Worm (Caenorhabditis elegans) whole organism, L2 larva: Measurements from ENCODE around the gene fan-1.

Source experiments
- C34F6.9 ChIP-seq: fragments of 150-350 bp; optimal IDR thresholded peaks from 2 replicates; lab custom pipeline; 2014; ENCODE audit warnings: missing biosample characterization, missing genetic modification characterization
- F13H6.1 ChIP-seq: sonication (generic microtip); optimal IDR thresholded peaks from 2 replicates; lab custom pipeline; 2016; ENCODE audit warnings: missing genetic modification characterization, missing compliant biosample characterization
- R02D3.7 ChIP-seq: fragments of 150-350 bp; optimal IDR thresholded peaks from 2 replicates; lab custom pipeline; 2014; ENCODE audit warnings: missing biosample characterization, missing genetic modification characterization
- Y55F3AM.14 ChIP-seq: fragments of 200-800 bp; sonication (Bioruptor generic); optimal IDR thresholded peaks from 2 replicates; lab custom pipeline; 2018; ENCODE audit warnings: mild to moderate bottlenecking, missing genetic modification characterization, missing compliant biosample characterization
- alr-1 ChIP-seq: fragments of 150-350 bp; optimal IDR thresholded peaks from 2 replicates; lab custom pipeline; 2014; ENCODE audit warnings: missing biosample characterization, missing genetic modification characterization
- aly-2 ChIP-seq: fragments of 150-350 bp; optimal IDR thresholded peaks from 2 replicates; lab custom pipeline; 2014; ENCODE audit warnings: missing biosample characterization, missing genetic modification characterization
- blmp-1 ChIP-seq: sonication (generic microtip); optimal IDR thresholded peaks from 2 replicates; lab custom pipeline; 2017; ENCODE audit warnings: missing genetic modification characterization, mild to moderate bottlenecking, missing compliant biosample characterization, antibody characterized with exemption, moderate library complexity; ENCODE audit not compliant: insufficient read depth
- ceh-16 ChIP-seq: fragments of 150-350 bp; optimal IDR thresholded peaks from 2 replicates; lab custom pipeline; 2014; ENCODE audit warnings: missing biosample characterization, missing genetic modification characterization
- ceh-82 ChIP-seq: fragments of 150-350 bp; optimal IDR thresholded peaks from 2 replicates; lab custom pipeline; 2014; ENCODE audit warnings: missing biosample characterization, missing genetic modification characterization
- crh-2 ChIP-seq: sonication (generic microtip); optimal IDR thresholded peaks from 2 replicates; lab custom pipeline; 2017; ENCODE audit warnings: missing biosample characterization, missing genetic modification characterization
- dmd-4 ChIP-seq: sonication (generic microtip); optimal IDR thresholded peaks from 2 replicates; lab custom pipeline; 2017; ENCODE audit warnings: missing biosample characterization, missing genetic modification characterization
- fos-1 ChIP-seq: fragments of 150-350 bp; optimal IDR thresholded peaks from 2 replicates; lab custom pipeline; 2014; ENCODE audit warnings: missing biosample characterization, missing genetic modification characterization
- gmeb-1 ChIP-seq: fragments of 150-350 bp; optimal IDR thresholded peaks from 2 replicates; lab custom pipeline; 2014; ENCODE audit warnings: missing biosample characterization, missing genetic modification characterization
- lin-11 ChIP-seq: fragments of 150-350 bp; sonication (generic microtip); optimal IDR thresholded peaks from 2 replicates; lab custom pipeline; 2014; ENCODE audit warnings: missing biosample characterization, missing genetic modification characterization, inconsistent platforms, mixed read lengths
- lin-13 ChIP-seq: fragments of 150-350 bp; optimal IDR thresholded peaks from 2 replicates; lab custom pipeline; 2014; ENCODE audit warnings: missing biosample characterization, missing genetic modification reagents, missing genetic modification characterization
- lsy-2 ChIP-seq, 2 experiments: fragments of 150-350 bp in 1 of 2; sonication (generic microtip) in 1 of 2; optimal IDR thresholded peaks; 2 replicates each; lab custom pipeline; 2014 to 2017; ENCODE audit warnings: missing biosample characterization in 2 of 2, missing genetic modification characterization in 2 of 2
- mab-5 ChIP-seq: fragments of 150-350 bp; optimal IDR thresholded peaks from 2 replicates; lab custom pipeline; 2014; ENCODE audit warnings: missing biosample characterization, missing genetic modification characterization
- mdl-1 ChIP-seq, 2 experiments: fragments of 150-350 bp in 1 of 2; sonication (generic microtip) in 1 of 2; optimal IDR thresholded peaks; 2 replicates each; lab custom pipeline; 2017; ENCODE audit warnings: missing biosample characterization in 2 of 2, missing genetic modification characterization in 2 of 2
- nhr-10 ChIP-seq: sonication (generic microtip); optimal IDR thresholded peaks from 2 replicates; lab custom pipeline; 2017; ENCODE audit warnings: missing biosample characterization, missing genetic modification characterization
- nhr-11 ChIP-seq: fragments of 150-350 bp; optimal IDR thresholded peaks from 2 replicates; lab custom pipeline; 2014; ENCODE audit warnings: missing biosample characterization, missing genetic modification characterization
- nhr-12 ChIP-seq: fragments of 150-350 bp; optimal IDR thresholded peaks from 2 replicates; lab custom pipeline; 2014; ENCODE audit warnings: missing biosample characterization, missing genetic modification characterization
- nhr-129 ChIP-seq: fragments of 150-350 bp; optimal IDR thresholded peaks from 2 replicates; lab custom pipeline; 2014; ENCODE audit warnings: missing biosample characterization, missing genetic modification characterization
- nhr-21 ChIP-seq: fragments of 150-350 bp; optimal IDR thresholded peaks from 2 replicates; lab custom pipeline; 2014; ENCODE audit warnings: missing biosample characterization, missing genetic modification characterization
- nhr-237 ChIP-seq: fragments of 150-350 bp; optimal IDR thresholded peaks from 2 replicates; lab custom pipeline; 2014; ENCODE audit warnings: missing biosample characterization, missing genetic modification characterization
- nhr-25 ChIP-seq: fragments of 150-350 bp; sonication (generic microtip); optimal IDR thresholded peaks from 3 replicates; lab custom pipeline; 2014; ENCODE audit warnings: missing biosample characterization, missing genetic modification characterization
- nhr-6 ChIP-seq: fragments of 150-350 bp; optimal IDR thresholded peaks from 2 replicates; lab custom pipeline; 2014; ENCODE audit warnings: missing biosample characterization, missing genetic modification characterization
- sem-4 ChIP-seq: fragments of 150-350 bp; optimal IDR thresholded peaks from 2 replicates; lab custom pipeline; 2014; ENCODE audit warnings: missing biosample characterization, missing genetic modification reagents, missing genetic modification characterization
- sma-9 ChIP-seq, 2 experiments: fragments of 150-350 bp in 1 of 2; sonication (generic microtip) in 1 of 2; optimal IDR thresholded peaks; 2 replicates each; lab custom pipeline; 2014 to 2016; ENCODE audit warnings: missing genetic modification characterization in 2 of 2, mild to moderate bottlenecking in 1 of 2, missing biosample characterization in 1 of 2, missing compliant biosample characterization in 1 of 2, missing genetic modification reagents in 1 of 2, moderate library complexity in 1 of 2
- snpc-4 ChIP-seq: fragments of 150-350 bp; optimal IDR thresholded peaks from 2 replicates; lab custom pipeline; 2014; ENCODE audit warnings: missing biosample characterization, missing genetic modification characterization
- unc-39 ChIP-seq: fragments of 150-350 bp; optimal IDR thresholded peaks from 2 replicates; lab custom pipeline; 2014; ENCODE audit warnings: missing biosample characterization, missing genetic modification characterization
- unc-55 ChIP-seq: fragments of 150-350 bp; sonication (generic microtip); optimal IDR thresholded peaks from 3 replicates; lab custom pipeline; 2014; ENCODE audit warnings: missing biosample characterization, missing genetic modification reagents, missing genetic modification characterization
- unc-62 ChIP-seq: fragments of 150-350 bp; optimal IDR thresholded peaks from 2 replicates; lab custom pipeline; 2014; ENCODE audit warnings: missing biosample characterization, missing genetic modification reagents, missing genetic modification characterization
- zag-1 ChIP-seq: fragments of 150-350 bp; optimal IDR thresholded peaks from 2 replicates; lab custom pipeline; 2014; ENCODE audit warnings: missing biosample characterization, missing genetic modification characterization
- ztf-1 ChIP-seq: fragments of 200-800 bp; sonication (Bioruptor generic); conservative IDR thresholded peaks from 2 replicates; pipeline ENCODE4 v1.3.6; 2022; ENCODE audit warnings: missing genetic modification characterization, missing compliant biosample characterization
- ztf-11 ChIP-seq: sonication (generic microtip); optimal IDR thresholded peaks from 2 replicates; lab custom pipeline; 2017; ENCODE audit warnings: missing biosample characterization, missing genetic modification characterization
- ztf-4 ChIP-seq: fragments of 150-350 bp; optimal IDR thresholded peaks from 2 replicates; lab custom pipeline; 2014; ENCODE audit warnings: missing biosample characterization, missing genetic modification characterization

The fan-1 gene

ce11 chrIV:6502725-6503124, 45.8 kb upstream of the fan-1 start:
- TF ChIP-seq mab-5 (no peak), mdl-1 (tag; optimal IDR thresholded peaks at IDR 0.05; lab: Kevin White, UChicago) (no peak), nhr-12 (tag; lab: Kevin White, UChicago) (no peak), gmeb-1 (tag; lab: Kevin White, UChicago) (peak; percentile 30), lsy-2 (tag; optimal IDR thresholded peaks at IDR 0.05; lab: Kevin White, UChicago) (no peak), nhr-11 (tag; lab: Kevin White, UChicago) (no peak), ceh-16 (tag; lab: Kevin White, UChicago) (no peak), F13H6.1 (peak; percentile 16), nhr-237 (tag; lab: Kevin White, UChicago) (no peak), R02D3.7 (no peak), dmd-4 (no peak), lin-11 (no peak), ztf-4 (tag; lab: Kevin White, UChicago) (no peak), nhr-25 (tag; lab: Kevin White, UChicago) (no peak), unc-39 (tag; lab: Kevin White, UChicago) (no peak), ztf-1 (GFP tag; lab: Robert Waterston, UW) (no peak), ztf-11 (tag; lab: Kevin White, UChicago) (no peak), Y55F3AM.14 (GFP tag; lab: Kevin White, UChicago) (no peak), nhr-10 (no peak), blmp-1 (tag; lab: Kevin White, UChicago) (no peak), snpc-4 (no peak), nhr-21 (no peak), sem-4 (tag; lab: Kevin White, UChicago) (no peak), unc-55 (GFP tag; lab: Kevin White, UChicago) (no peak), crh-2 (peak; percentile 32), nhr-6 (tag; lab: Kevin White, UChicago) (no peak), unc-62 (GFP tag; lab: Kevin White, UChicago) (no peak), nhr-129 (no peak), aly-2 (tag; lab: Kevin White, UChicago) (no peak), fos-1 (peak; percentile 95)

DNA sequence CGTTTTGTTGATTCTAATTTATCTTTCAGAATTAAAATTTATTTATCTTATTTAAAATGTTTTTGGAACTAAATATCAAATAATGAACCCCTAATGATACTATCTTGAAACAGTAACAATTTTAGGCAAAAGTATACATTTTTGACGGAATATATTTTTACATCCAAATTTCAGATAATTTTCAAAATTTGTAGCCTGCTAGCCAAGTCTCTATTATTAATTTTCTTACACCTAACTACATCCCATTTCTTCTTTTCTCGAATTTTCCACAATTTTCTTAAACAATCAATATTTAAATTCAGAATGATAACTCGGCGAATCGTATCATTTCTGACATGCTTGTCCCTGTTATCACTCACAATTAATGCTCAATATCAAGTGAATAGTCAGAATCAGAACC, 42.1 kb upstream of the fan-1 start, which contains the start of gene pqn-89:
Gene pqn-89, plus strand, starts transcription at position 301 of the 400 bp plus-strand sequence.
- TF ChIP-seq nhr-6 (tag; lab: Kevin White, UChicago) (no peak), ztf-1 (GFP tag; lab: Robert Waterston, UW) (no peak), ceh-82 (tag; lab: Kevin White, UChicago) (no peak), nhr-10 (no peak)

DNA sequence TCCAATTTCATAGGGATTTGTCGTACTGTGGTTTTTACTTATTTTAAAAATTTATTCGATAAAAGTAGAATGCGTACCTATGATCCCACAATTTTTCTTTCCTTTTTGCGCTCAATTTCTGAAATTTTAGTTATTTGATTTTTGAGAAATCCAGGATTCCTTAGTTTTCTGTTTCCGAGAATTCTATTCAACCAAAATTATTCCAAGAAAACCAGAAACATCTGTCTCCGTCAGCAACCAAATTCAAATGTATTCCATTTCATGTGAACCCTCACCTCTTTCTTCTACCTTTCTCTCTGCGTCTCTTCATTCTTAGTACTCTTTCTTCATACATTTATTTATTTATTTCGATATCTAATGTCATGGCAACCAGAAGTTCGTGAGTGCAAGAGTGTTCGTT, 36.7 kb upstream of the fan-1 start:
- TF ChIP-seq nhr-10 = no peak

ce11 chrIV:6514700-6515099, 33.8 kb upstream of the fan-1 start:
- TF ChIP-seq zag-1 (tag; lab: Kevin White, UChicago) = peak; percentile 27
- peak; percentile 10 for TF ChIP-seq F13H6.1
- TF ChIP-seq lsy-2 (tag; optimal IDR thresholded peaks at IDR 0.05; lab: Kevin White, UChicago) = peak in 1 of 2 experiments; percentile 67
- TF ChIP-seq nhr-237 (tag; lab: Kevin White, UChicago) = no peak
- peak; percentile 1 for TF ChIP-seq Y55F3AM.14 (GFP tag; lab: Kevin White, UChicago)
- TF ChIP-seq nhr-6 (tag; lab: Kevin White, UChicago) = peak; percentile 48
- no peak for TF ChIP-seq alr-1 (tag; lab: Kevin White, UChicago)
- TF ChIP-seq nhr-21 = peak; percentile 78
- no peak for TF ChIP-seq nhr-11 (tag; lab: Kevin White, UChicago)
- peak; percentile 41 for TF ChIP-seq sma-9 (GFP tag; optimal IDR thresholded peaks at IDR 0.05; lab: Kevin White, UChicago)
- no peak for TF ChIP-seq sma-9 (tag; optimal IDR thresholded peaks at IDR 0.05; lab: Kevin White, UChicago)
- peak; percentile 33 for TF ChIP-seq ztf-4 (tag; lab: Kevin White, UChicago)
- TF ChIP-seq dmd-4 = no peak
- peak; percentile 56 for TF ChIP-seq unc-55 (GFP tag; lab: Kevin White, UChicago)
- TF ChIP-seq lin-13 = peak; percentile 25
- peak; percentile 49 for TF ChIP-seq C34F6.9 (tag; lab: Kevin White, UChicago)
- TF ChIP-seq nhr-10 = no peak
- peak; percentile 40 for TF ChIP-seq crh-2
